Worm (Caenorhabditis elegans) whole organism, L4 larva: ENCODE measurements around the gene nstp-1.

Experiments used
- arid-1 ChIP-seq: fragments of 200-800 bp; sonication (Bioruptor generic); conservative IDR thresholded peaks from 2 replicates; pipeline ENCODE4 v1.3.6; 2022; ENCODE audit warnings: missing genetic modification reagents, missing genetic modification characterization, missing compliant biosample characterization
- lin-1 ChIP-seq: fragments of 200-800 bp; sonication (Bioruptor generic); IDR thresholded peaks from 2 replicates; pipeline ENCODE4 v1.3.6; 2022; ENCODE audit warnings: missing genetic modification reagents, missing genetic modification characterization, missing compliant biosample characterization

- no peak for TF ChIP-seq arid-1 (GFP tag; lab: Robert Waterston, UW)
- no peak for TF ChIP-seq lin-1
Observed at ce11 chrIV:9002636-9003035, 18.0 kb downstream of the nstp-1 start, which contains the start of gene C53D6.8.
